Fruit fly (Drosophila melanogaster) whole organism, wandering third instar larva: Measurements from ENCODE around the gene Ts.

ENCODE experiments used
- Abd-B ChIP-seq: fragments of >200 bp; optimal IDR thresholded peaks from 2 replicates; lab custom pipeline; 2017; ENCODE audit warnings: missing biosample characterization, missing genetic modification characterization
- CrebA ChIP-seq: fragments of 200-800 bp; sonication (Bioruptor generic); optimal IDR thresholded peaks from 2 replicates; lab custom pipeline; 2016; ENCODE audit warnings: missing biosample characterization, mild to moderate bottlenecking, missing genetic modification characterization, borderline replicate concordance
- Dfd ChIP-seq: fragments of >200 bp; optimal IDR thresholded peaks from 2 replicates; lab custom pipeline; 2017; ENCODE audit warnings: missing biosample characterization, missing genetic modification characterization
- Hnf4 ChIP-seq: fragments of 200-800 bp; sonication (Bioruptor generic); optimal IDR thresholded peaks from 2 replicates; lab custom pipeline; 2016; ENCODE audit warnings: missing biosample characterization, mild to moderate bottlenecking, missing genetic modification characterization
- Hr83 ChIP-seq: fragments of 200-300 bp; sonication (Bioruptor generic); optimal IDR thresholded peaks from 2 replicates; lab custom pipeline; 2016; ENCODE audit warnings: missing biosample characterization, mild to moderate bottlenecking, missing genetic modification characterization, moderate library complexity; ENCODE audit not compliant: poor library complexity, severe bottlenecking
- Myc ChIP-seq: fragments of >200 bp; optimal IDR thresholded peaks from 2 replicates; lab custom pipeline; 2017
- N ChIP-seq: fragments of >200 bp; optimal IDR thresholded peaks from 2 replicates; lab custom pipeline; 2018; ENCODE audit warnings: missing biosample characterization, missing external identifiers, missing genetic modification characterization
- br ChIP-seq: fragments of 200-800 bp; sonication (Bioruptor generic); optimal IDR thresholded peaks from 2 replicates; lab custom pipeline; 2016; ENCODE audit warnings: missing biosample characterization, missing genetic modification characterization
- dmrt93B ChIP-seq: fragments of 200-800 bp; sonication (Bioruptor generic); optimal IDR thresholded peaks from 2 replicates; lab custom pipeline; 2018; ENCODE audit warnings: missing biosample characterization, mild to moderate bottlenecking, missing genetic modification characterization
- h ChIP-seq: fragments of 200-800 bp; sonication (Bioruptor generic); optimal IDR thresholded peaks from 3 replicates; lab custom pipeline; 2016; ENCODE audit warnings: missing biosample characterization, mild to moderate bottlenecking, missing genetic modification characterization
- lola ChIP-seq: fragments of >200 bp; optimal IDR thresholded peaks from 2 replicates; lab custom pipeline; 2017; ENCODE audit warnings: missing biosample characterization, missing genetic modification characterization
- pan ChIP-seq: fragments of >200 bp; optimal IDR thresholded peaks from 2 replicates; lab custom pipeline; 2017

DNA sequence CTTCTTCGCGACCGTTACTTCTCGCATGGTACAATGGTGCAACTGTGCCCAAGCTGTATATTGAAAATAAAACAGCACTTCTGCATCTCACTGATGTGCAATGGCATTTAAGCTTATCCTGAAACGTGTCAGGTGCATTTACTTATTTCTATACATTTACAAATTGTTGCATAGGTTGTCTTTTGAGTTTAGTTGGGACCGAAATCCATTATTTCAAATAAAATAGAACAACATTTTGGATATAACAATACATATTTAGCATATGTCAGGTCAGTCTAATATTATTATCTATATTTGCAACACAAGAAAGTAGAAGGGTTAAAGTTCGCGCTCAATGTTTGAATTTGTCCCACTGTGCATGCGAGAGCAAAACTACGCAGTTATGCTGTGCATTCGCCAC is 13.1 kb downstream of the Ts start:
- no peak for TF ChIP-seq pan (lab: Kevin White, UChicago)
- no peak for TF ChIP-seq lola (GFP tag; lab: Kevin White, UChicago)
- no peak for TF ChIP-seq br
- no peak for TF ChIP-seq dmrt93B
- TF ChIP-seq Myc (lab: Kevin White, UChicago) = no peak
- TF ChIP-seq Hnf4 (GFP tag; lab: Kevin White, UChicago) = no peak
- TF ChIP-seq h (GFP tag; lab: Kevin White, UChicago) = no peak
- TF ChIP-seq N (GFP tag; lab: Kevin White, UChicago) = no peak
- no peak for TF ChIP-seq Dfd (GFP tag; lab: Kevin White, UChicago)
- TF ChIP-seq Abd-B = no peak
- no peak for TF ChIP-seq CrebA (GFP tag; lab: Kevin White, UChicago)
- no peak for TF ChIP-seq Hr83 (GFP tag; lab: Kevin White, UChicago)
